Worm (Caenorhabditis elegans) whole organism, L3 larva: ENCODE results near the gene txdc-17.

Experiments used
- R02D3.7 ChIP-seq: fragments of 150-350 bp; optimal IDR thresholded peaks from 2 replicates; lab custom pipeline; 2014; ENCODE audit warnings: missing biosample characterization, missing genetic modification characterization
- ZK546.5 ChIP-seq: sonication (generic microtip); optimal IDR thresholded peaks from 2 replicates; lab custom pipeline; 2017; ENCODE audit warnings: missing biosample characterization, missing genetic modification characterization
- aly-2 ChIP-seq: fragments of 150-350 bp; optimal IDR thresholded peaks from 2 replicates; lab custom pipeline; 2014; ENCODE audit warnings: missing biosample characterization, missing genetic modification characterization
- ama-1 ChIP-seq: fragments of 150-350 bp; optimal IDR thresholded peaks from 2 replicates; lab custom pipeline; 2018
- ceh-16 ChIP-seq: sonication (generic microtip); optimal IDR thresholded peaks from 2 replicates; lab custom pipeline; 2017; ENCODE audit warnings: missing biosample characterization, missing genetic modification characterization
- ceh-28 ChIP-seq: fragments of 150-350 bp; optimal IDR thresholded peaks from 2 replicates; lab custom pipeline; 2014; ENCODE audit warnings: missing biosample characterization, missing genetic modification reagents, missing genetic modification characterization
- ceh-82 ChIP-seq: fragments of 150-350 bp; optimal IDR thresholded peaks from 2 replicates; lab custom pipeline; 2014; ENCODE audit warnings: missing biosample characterization, missing genetic modification characterization
- daf-12 ChIP-seq: fragments of 150-350 bp; optimal IDR thresholded peaks from 2 replicates; lab custom pipeline; 2014; ENCODE audit warnings: missing biosample characterization, missing genetic modification reagents, missing genetic modification characterization
- egl-27 ChIP-seq: sonication (generic microtip); optimal IDR thresholded peaks from 4 replicates; lab custom pipeline; 2017; ENCODE audit warnings: missing biosample characterization, missing genetic modification reagents, missing genetic modification characterization
- egl-5 ChIP-seq: fragments of 150-350 bp; optimal IDR thresholded peaks from 2 replicates; lab custom pipeline; 2017; ENCODE audit warnings: missing biosample characterization, missing genetic modification reagents, missing genetic modification characterization, inconsistent platforms
- elt-1 ChIP-seq: fragments of 150-350 bp; optimal IDR thresholded peaks from 2 replicates; lab custom pipeline; 2014; ENCODE audit warnings: missing biosample characterization, missing genetic modification characterization
- elt-2 ChIP-seq: sonication (generic microtip); optimal IDR thresholded peaks from 2 replicates; lab custom pipeline; 2016; ENCODE audit warnings: missing genetic modification reagents, mild to moderate bottlenecking, missing genetic modification characterization, missing compliant biosample characterization
- elt-3 ChIP-seq, 3 experiments: fragments of 150-350 bp in 1 of 3; sonication (generic microtip) in 2 of 3; optimal IDR thresholded peaks; 2 replicates in 2 of 3; 4 replicates in 1 of 3; lab custom pipeline; 2014 to 2017; ENCODE audit warnings: missing biosample characterization in 3 of 3, missing genetic modification characterization in 3 of 3
- fkh-10 ChIP-seq: sonication (generic microtip); optimal IDR thresholded peaks from 2 replicates; lab custom pipeline; 2017; ENCODE audit warnings: missing biosample characterization, missing genetic modification reagents, missing genetic modification characterization
- fkh-2 ChIP-seq: fragments of 150-350 bp; optimal IDR thresholded peaks from 2 replicates; lab custom pipeline; 2014; ENCODE audit warnings: missing biosample characterization, missing genetic modification reagents, missing genetic modification characterization
- fos-1 ChIP-seq: fragments of 150-350 bp; optimal IDR thresholded peaks from 2 replicates; lab custom pipeline; 2014; ENCODE audit warnings: missing biosample characterization, missing genetic modification characterization
- hmg-11 ChIP-seq: sonication (generic microtip); optimal IDR thresholded peaks from 2 replicates; lab custom pipeline; 2016; ENCODE audit warnings: missing genetic modification characterization, missing compliant biosample characterization
- jun-1 ChIP-seq: fragments of 150-350 bp; optimal IDR thresholded peaks from 2 replicates; lab custom pipeline; 2014; ENCODE audit warnings: missing biosample characterization, missing genetic modification reagents, missing genetic modification characterization
- lin-15B ChIP-seq: fragments of 150-350 bp; optimal IDR thresholded peaks from 2 replicates; lab custom pipeline; 2014; ENCODE audit warnings: missing biosample characterization, missing genetic modification characterization
- lin-39 ChIP-seq: fragments of 150-350 bp; optimal IDR thresholded peaks from 2 replicates; lab custom pipeline; 2018; ENCODE audit warnings: missing biosample characterization, missing genetic modification reagents, missing genetic modification characterization
- lsy-12 ChIP-seq: sonication (generic microtip); optimal IDR thresholded peaks from 2 replicates; lab custom pipeline; 2016; ENCODE audit warnings: mild to moderate bottlenecking, missing genetic modification characterization, missing compliant biosample characterization
- mdl-1 ChIP-seq: fragments of 150-350 bp; optimal IDR thresholded peaks from 2 replicates; lab custom pipeline; 2014; ENCODE audit warnings: missing biosample characterization, missing genetic modification characterization
- mml-1 ChIP-seq: fragments of 150-350 bp; sonication (generic microtip); optimal IDR thresholded peaks from 3 replicates; lab custom pipeline; 2014; ENCODE audit warnings: missing biosample characterization, missing genetic modification characterization
- nfya-1 ChIP-seq: sonication (generic microtip); optimal IDR thresholded peaks from 2 replicates; lab custom pipeline; 2017; ENCODE audit warnings: missing genetic modification characterization, mild to moderate bottlenecking, missing compliant biosample characterization, antibody characterized with exemption, moderate library complexity; ENCODE audit not compliant: insufficient read depth
- nhr-11 ChIP-seq: fragments of 150-350 bp; optimal IDR thresholded peaks from 2 replicates; lab custom pipeline; 2014; ENCODE audit warnings: missing biosample characterization, missing genetic modification characterization
- nhr-12 ChIP-seq: fragments of 150-350 bp; optimal IDR thresholded peaks from 2 replicates; lab custom pipeline; 2014; ENCODE audit warnings: missing biosample characterization, missing genetic modification characterization
- nhr-23 ChIP-seq: fragments of 150-350 bp; optimal IDR thresholded peaks from 2 replicates; lab custom pipeline; 2014; ENCODE audit warnings: missing biosample characterization, missing genetic modification reagents, missing genetic modification characterization
- nhr-237 ChIP-seq: fragments of 150-350 bp; optimal IDR thresholded peaks from 2 replicates; lab custom pipeline; 2014; ENCODE audit warnings: missing biosample characterization, missing genetic modification characterization
- nhr-25 ChIP-seq: sonication (generic microtip); optimal IDR thresholded peaks from 2 replicates; lab custom pipeline; 2017; ENCODE audit warnings: missing biosample characterization, missing genetic modification characterization
- nhr-28 ChIP-seq: fragments of 150-350 bp; optimal IDR thresholded peaks from 2 replicates; lab custom pipeline; 2014; ENCODE audit warnings: missing biosample characterization, missing genetic modification characterization
- nhr-43 ChIP-seq: sonication (generic microtip); optimal IDR thresholded peaks from 2 replicates; lab custom pipeline; 2016; ENCODE audit warnings: mild to moderate bottlenecking, missing genetic modification characterization, missing compliant biosample characterization; ENCODE audit not compliant: poor library complexity, severe bottlenecking
- nhr-67 ChIP-seq: fragments of 150-350 bp; optimal IDR thresholded peaks from 2 replicates; lab custom pipeline; 2014; ENCODE audit warnings: missing biosample characterization, missing genetic modification characterization
- nhr-76 ChIP-seq: fragments of 150-350 bp; sonication (generic microtip); optimal IDR thresholded peaks from 5 replicates; lab custom pipeline; 2014; ENCODE audit warnings: missing biosample characterization, missing genetic modification characterization
- nhr-77 ChIP-seq: fragments of 150-350 bp; optimal IDR thresholded peaks from 2 replicates; lab custom pipeline; 2014; ENCODE audit warnings: missing biosample characterization, missing genetic modification characterization
- pha-4 ChIP-seq: fragments of 150-350 bp; optimal IDR thresholded peaks from 2 replicates; lab custom pipeline; 2014; ENCODE audit warnings: missing biosample characterization, missing genetic modification reagents, missing genetic modification characterization
- pqm-1 ChIP-seq: fragments of 150-350 bp; optimal IDR thresholded peaks from 2 replicates; lab custom pipeline; 2017; ENCODE audit warnings: missing biosample characterization, missing genetic modification characterization, inconsistent platforms
- sea-2 ChIP-seq: fragments of 150-350 bp; sonication (generic microtip); optimal IDR thresholded peaks from 4 replicates; lab custom pipeline; 2014; ENCODE audit warnings: missing biosample characterization, missing genetic modification reagents, missing genetic modification characterization
- skn-1 ChIP-seq: fragments of 150-350 bp; optimal IDR thresholded peaks from 2 replicates; lab custom pipeline; 2014; ENCODE audit warnings: missing biosample characterization, missing genetic modification characterization
- snpc-4 ChIP-seq: fragments of 150-350 bp; optimal IDR thresholded peaks from 2 replicates; lab custom pipeline; 2014; ENCODE audit warnings: missing biosample characterization, missing genetic modification characterization
- tbx-2 ChIP-seq: sonication (generic microtip); optimal IDR thresholded peaks from 2 replicates; lab custom pipeline; 2016; ENCODE audit warnings: mild to moderate bottlenecking, missing genetic modification characterization, missing compliant biosample characterization
- unc-39 ChIP-seq: sonication (generic microtip); optimal IDR thresholded peaks from 4 replicates; lab custom pipeline; 2017; ENCODE audit warnings: missing biosample characterization, missing genetic modification characterization
- unc-62 ChIP-seq: fragments of 150-350 bp; sonication (generic microtip); optimal IDR thresholded peaks from 4 replicates; lab custom pipeline; 2014; ENCODE audit warnings: missing biosample characterization, missing genetic modification reagents, missing genetic modification characterization
- ztf-11 ChIP-seq: fragments of 150-350 bp; optimal IDR thresholded peaks from 2 replicates; lab custom pipeline; 2014; ENCODE audit warnings: missing biosample characterization, missing genetic modification characterization
- ztf-4 ChIP-seq: fragments of 150-350 bp; optimal IDR thresholded peaks from 2 replicates; lab custom pipeline; 2014; ENCODE audit warnings: missing biosample characterization, missing genetic modification characterization

The txdc-17 gene

DNA sequence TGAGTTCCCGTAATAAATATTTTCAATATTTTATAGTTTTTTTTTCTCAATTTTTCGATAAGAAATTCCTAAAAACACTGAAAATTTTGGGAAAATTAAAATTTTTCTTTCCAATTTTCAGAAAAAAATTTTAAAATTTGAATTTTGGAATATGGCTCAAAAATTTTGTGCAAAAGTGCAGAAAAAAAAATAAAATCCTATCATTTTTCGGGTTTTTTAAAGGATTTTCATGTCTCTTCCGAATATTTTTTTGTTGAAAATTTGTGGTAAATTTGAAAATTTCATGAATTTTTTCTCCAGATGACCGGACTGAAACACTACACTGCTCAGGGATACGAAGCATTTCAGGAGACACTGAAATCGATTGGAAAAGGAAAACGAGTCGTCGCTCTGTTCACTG is at the start of gene txdc-17:
Gene txdc-17 (plus strand): TSS at position 301 of the 400 bp plus-strand sequence.
- TF ChIP-seq nhr-77 (tag; lab: Kevin White, UChicago) (no peak), ztf-11 (tag; lab: Kevin White, UChicago) (no peak), daf-12 (tag; lab: Kevin White, UChicago) (no peak), mml-1 (tag; lab: Kevin White, UChicago) (no peak), nhr-11 (tag; lab: Kevin White, UChicago) (no peak)

DNA sequence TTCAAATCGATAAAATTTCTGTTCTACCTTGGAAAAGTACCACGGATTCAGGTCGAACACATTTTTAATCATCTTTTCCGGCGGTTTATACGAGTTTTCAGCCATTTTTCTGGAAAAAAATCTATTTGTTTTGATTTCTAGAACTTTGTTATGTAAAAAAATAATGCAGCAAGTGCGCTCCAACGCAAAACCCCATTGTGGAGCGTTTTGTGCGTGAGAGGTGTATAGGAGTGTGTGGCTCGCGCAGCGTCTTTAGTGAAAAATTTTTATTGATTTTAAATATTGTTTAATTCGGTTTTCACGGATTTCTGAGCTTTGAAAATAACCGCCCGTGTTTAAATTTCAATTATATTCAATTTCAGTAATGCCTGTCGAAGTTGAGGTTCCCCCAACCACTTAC is 48.6 kb upstream of the txdc-17 start, which contains the start of gene Y71H2AM.20:
Gene Y71H2AM.20 (minus strand): TSS at position 109 of the 400 bp plus-strand sequence.
- peak; percentile 68 for TF ChIP-seq nhr-43 (tag; lab: Kevin White, UChicago)
- peak; percentile 75 for TF ChIP-seq ztf-4 (tag; lab: Kevin White, UChicago)
- no peak for TF ChIP-seq sea-2
- TF ChIP-seq egl-5 (tag; lab: Kevin White, UChicago), result peak; percentile 82
- no peak for TF ChIP-seq nhr-12 (tag; lab: Kevin White, UChicago)
- peak; percentile 97 for TF ChIP-seq nhr-23
- TF ChIP-seq ceh-82 (tag; lab: Kevin White, UChicago), result peak; percentile 56
- TF ChIP-seq nhr-77 (tag; lab: Kevin White, UChicago), result peak; percentile 72
- peak; percentile 97 for TF ChIP-seq nfya-1 (tag; lab: Kevin White, UChicago)
- TF ChIP-seq pha-4 (tag; lab: Kevin White, UChicago), result peak; percentile 100
- TF ChIP-seq aly-2 (tag; lab: Kevin White, UChicago), result no peak
- peak; percentile 91 for TF ChIP-seq jun-1 (tag; lab: Kevin White, UChicago)
- no peak for TF ChIP-seq ceh-16 (tag; lab: Kevin White, UChicago)
- TF ChIP-seq lsy-12 (tag; lab: Kevin White, UChicago), result peak; percentile 91
- TF ChIP-seq elt-2 (tag; lab: Kevin White, UChicago), result peak; percentile 82
- TF ChIP-seq elt-1 (tag; lab: Kevin White, UChicago), result peak; percentile 51
- TF ChIP-seq egl-27 (tag; lab: Kevin White, UChicago), result peak; percentile 81
- no peak for TF ChIP-seq unc-39
- peak; percentile 60 for TF ChIP-seq nhr-76 (tag; lab: Kevin White, UChicago)
- TF ChIP-seq nhr-11 (tag; lab: Kevin White, UChicago), result peak; percentile 83
- TF ChIP-seq hmg-11 (tag; lab: Kevin White, UChicago), result peak; percentile 88
- TF ChIP-seq tbx-2 (tag; lab: Kevin White, UChicago), result peak; percentile 76
- peak; percentile 92 for TF ChIP-seq skn-1 (tag; lab: Kevin White, UChicago)
- TF ChIP-seq fos-1 (tag; lab: Kevin White, UChicago), result peak; percentile 90
- TF ChIP-seq nhr-67 (tag; lab: Kevin White, UChicago), result peak; percentile 24
- TF ChIP-seq nhr-28 (tag; lab: Kevin White, UChicago), result no peak
- TF ChIP-seq snpc-4 (tag; lab: Kevin White, UChicago), result peak; percentile 97
- TF ChIP-seq lin-39 (tag; lab: Kevin White, UChicago), result peak; percentile 98
- TF ChIP-seq nhr-25 (tag; lab: Kevin White, UChicago), result peak; percentile 92
- TF ChIP-seq mml-1 (tag; lab: Kevin White, UChicago), result no peak
- TF ChIP-seq daf-12 (tag; lab: Kevin White, UChicago), result no peak
- peak; percentile 91 for TF ChIP-seq fkh-10 (GFP tag; lab: Kevin White, UChicago)
- TF ChIP-seq mdl-1 (tag; lab: Kevin White, UChicago), result no peak
- TF ChIP-seq ztf-11 (tag; lab: Kevin White, UChicago), result peak; percentile 44
- TF ChIP-seq elt-3 (tag; optimal IDR thresholded peaks at IDR 0.05; lab: Kevin White, UChicago), result peak in 2 of 3 experiments; percentile 35 to 44
- TF ChIP-seq nhr-237 (tag; lab: Kevin White, UChicago), result no peak
- peak; percentile 73 for TF ChIP-seq unc-62
- no peak for TF ChIP-seq ama-1
- TF ChIP-seq fkh-2 (tag; lab: Kevin White, UChicago), result peak; percentile 23
- peak; percentile 81 for TF ChIP-seq pqm-1 (tag; lab: Kevin White, UChicago)
- peak; percentile 100 for TF ChIP-seq lin-15B (tag; lab: Kevin White, UChicago)
- TF ChIP-seq ZK546.5 (tag; lab: Kevin White, UChicago), result peak; percentile 10
- TF ChIP-seq ceh-28 (tag; lab: Kevin White, UChicago), result peak; percentile 88
- peak; percentile 83 for TF ChIP-seq R02D3.7 (tag; lab: Kevin White, UChicago)
